Fruit fly (Drosophila melanogaster) whole organism, embryonic: ENCODE results near the gene CG2663.

Source experiments
- ATbp ChIP-seq: fragments of 200-800 bp; sonication (Bioruptor generic); optimal IDR thresholded peaks from 2 replicates; lab custom pipeline; 2017; ENCODE audit warnings: missing biosample characterization, mild to moderate bottlenecking, missing genetic modification characterization, missing genetic modification reagents
- CG11456 ChIP-seq: fragments of 200-800 bp; sonication (Bioruptor generic); IDR thresholded peaks from 3 replicates; pipeline ENCODE4 v1.3.6; 2022; ENCODE audit warnings: missing biosample characterization, missing genetic modification characterization
- CG11504 ChIP-seq: fragments of 200-800 bp; sonication (Bioruptor generic); optimal IDR thresholded peaks from 3 replicates; lab custom pipeline; 2019; ENCODE audit warnings: missing biosample characterization, mild to moderate bottlenecking, missing genetic modification characterization, moderate library complexity
- CG13624 ChIP-seq: fragments of 200-800 bp; sonication (Bioruptor generic); optimal IDR thresholded peaks from 2 replicates; lab custom pipeline; 2016; ENCODE audit warnings: missing biosample characterization, missing genetic modification characterization
- CG14014 ChIP-seq: fragments of 200-800 bp; sonication (Bioruptor generic); IDR thresholded peaks from 2 replicates; pipeline ENCODE4 v1.3.6; 2022; ENCODE audit warnings: missing biosample characterization, missing genetic modification characterization
- CG14441 ChIP-seq: fragments of 200-800 bp; sonication (Bioruptor generic); IDR thresholded peaks from 2 replicates; pipeline ENCODE4 v1.3.6; 2022; ENCODE audit warnings: missing biosample characterization, missing genetic modification characterization
- CG14667 ChIP-seq: fragments of 200-800 bp; sonication (Bioruptor generic); IDR thresholded peaks from 2 replicates; pipeline ENCODE4 v1.3.6; 2022; ENCODE audit warnings: missing biosample characterization, missing genetic modification characterization
- CG15601 ChIP-seq: fragments of 200-800 bp; sonication (Bioruptor generic); optimal IDR thresholded peaks from 3 replicates; lab custom pipeline; 2019; ENCODE audit warnings: missing biosample characterization, mild to moderate bottlenecking, missing genetic modification characterization, moderate library complexity
- CG16779 ChIP-seq: fragments of 200-800 bp; sonication (Bioruptor generic); IDR thresholded peaks from 2 replicates; pipeline ENCODE4 v1.3.6; 2022; ENCODE audit warnings: missing biosample characterization, missing genetic modification characterization
- CG32532 ChIP-seq: fragments of 200-800 bp; sonication (Bioruptor generic); IDR thresholded peaks from 2 replicates; pipeline ENCODE4 v1.3.6; 2022; ENCODE audit warnings: missing biosample characterization, missing genetic modification characterization
- CG4360 ChIP-seq: fragments of 200-800 bp; sonication (Bioruptor generic); IDR thresholded peaks from 2 replicates; pipeline ENCODE4 v1.3.6; 2022; ENCODE audit warnings: missing biosample characterization, missing genetic modification characterization
- CG43689 ChIP-seq: fragments of 200-800 bp; sonication (Bioruptor generic); IDR thresholded peaks from 2 replicates; pipeline ENCODE4 v1.3.6; 2022; ENCODE audit warnings: missing biosample characterization, missing genetic modification characterization
- CG4404 ChIP-seq: fragments of 200-800 bp; sonication (Bioruptor generic); IDR thresholded peaks from 2 replicates; pipeline ENCODE4 v1.3.6; 2022; ENCODE audit warnings: missing biosample characterization, missing genetic modification characterization
- CG4617 ChIP-seq: fragments of 200-800 bp; sonication (Bioruptor generic); optimal IDR thresholded peaks from 3 replicates; lab custom pipeline; 2016; ENCODE audit warnings: missing biosample characterization, missing genetic modification characterization, borderline replicate concordance
- CG5953 ChIP-seq: fragments of 200-800 bp; sonication (Bioruptor generic); IDR thresholded peaks from 2 replicates; pipeline ENCODE4 v1.3.6; 2022; ENCODE audit warnings: missing biosample characterization, missing genetic modification characterization
- CG6791 ChIP-seq: fragments of 200-800 bp; sonication (Bioruptor generic); IDR thresholded peaks from 3 replicates; pipeline ENCODE4 v1.3.6; 2022; ENCODE audit warnings: missing biosample characterization, missing genetic modification characterization; ENCODE audit not compliant: partially characterized antibody
- CG7271 ChIP-seq: fragments of 200-800 bp; sonication (Bioruptor generic); optimal IDR thresholded peaks from 2 replicates; lab custom pipeline; 2018; ENCODE audit warnings: missing biosample characterization, mild to moderate bottlenecking, missing genetic modification characterization, moderate library complexity
- CG8281 ChIP-seq: fragments of 200-800 bp; sonication (Bioruptor generic); optimal IDR thresholded peaks from 2 replicates; lab custom pipeline; 2018; ENCODE audit warnings: missing biosample characterization, mild to moderate bottlenecking, missing genetic modification characterization, moderate library complexity
- CG9797 ChIP-seq: fragments of 200-800 bp; sonication (Bioruptor generic); optimal IDR thresholded peaks from 3 replicates; lab custom pipeline; 2018; ENCODE audit warnings: missing biosample characterization, mild to moderate bottlenecking, missing genetic modification characterization
- Chrac-16 ChIP-seq: fragments of 200-800 bp; sonication (Bioruptor generic); optimal IDR thresholded peaks from 3 replicates; lab custom pipeline; 2016; ENCODE audit warnings: missing biosample characterization, missing genetic modification characterization
- Dip2 ChIP-seq: fragments of 200-800 bp; sonication (Bioruptor generic); IDR thresholded peaks from 2 replicates; pipeline ENCODE4 v1.3.6; 2022; ENCODE audit warnings: missing biosample characterization, missing genetic modification characterization
- GATAe ChIP-seq: fragments of 200-800 bp; sonication (Bioruptor generic); conservative IDR thresholded peaks from 2 replicates; pipeline ENCODE4 v1.3.6; 2022; ENCODE audit warnings: missing biosample characterization, missing genetic modification characterization
- HLH3B ChIP-seq: fragments of 200-800 bp; sonication (Bioruptor generic); IDR thresholded peaks from 2 replicates; pipeline ENCODE4 v1.3.6; 2022; ENCODE audit warnings: missing biosample characterization, missing genetic modification characterization
- Hr39 ChIP-seq: fragments of >200 bp; optimal IDR thresholded peaks from 2 replicates; lab custom pipeline; 2017
- Nf-YB ChIP-seq: fragments of 200-800 bp; sonication (Bioruptor generic); optimal IDR thresholded peaks from 3 replicates; lab custom pipeline; 2019; ENCODE audit warnings: missing biosample characterization, mild to moderate bottlenecking, missing genetic modification characterization, moderate library complexity
- Rx ChIP-seq: fragments of 200-800 bp; sonication (Bioruptor generic); IDR thresholded peaks from 2 replicates; pipeline ENCODE4 v1.3.6; 2022; ENCODE audit warnings: missing biosample characterization, missing genetic modification characterization
- Sox102F ChIP-seq: fragments of 200-800 bp; sonication (Bioruptor generic); optimal IDR thresholded peaks from 2 replicates; lab custom pipeline; 2018; ENCODE audit warnings: missing biosample characterization, mild to moderate bottlenecking, missing genetic modification characterization, moderate library complexity
- bsh ChIP-seq, 2 experiments: fragments of 200-800 bp; sonication (Bioruptor generic); optimal IDR thresholded peaks; 2 replicates each; lab custom pipeline; 2017 to 2018; ENCODE audit warnings: mild to moderate bottlenecking in 2 of 2, missing biosample characterization in 2 of 2, missing genetic modification characterization in 2 of 2, moderate library complexity in 1 of 2
- chn ChIP-seq: fragments of 200-800 bp; sonication (Bioruptor generic); optimal IDR thresholded peaks from 2 replicates; lab custom pipeline; 2016; ENCODE audit warnings: missing biosample characterization, missing genetic modification characterization
- ci ChIP-seq: fragments of 200-800 bp; sonication (Bioruptor generic); IDR thresholded peaks from 3 replicates; pipeline ENCODE4 v1.3.6; 2022; ENCODE audit warnings: missing biosample characterization, missing genetic modification characterization
- corto ChIP-seq: fragments of 200-800 bp; sonication (Bioruptor generic); optimal IDR thresholded peaks from 2 replicates; lab custom pipeline; 2016; ENCODE audit warnings: missing biosample characterization, mild to moderate bottlenecking, missing genetic modification characterization, moderate library complexity
- dm ChIP-seq: fragments of 200-800 bp; sonication (Bioruptor generic); optimal IDR thresholded peaks from 3 replicates; lab custom pipeline; 2016; ENCODE audit warnings: missing biosample characterization, missing genetic modification characterization
- dmrt11E ChIP-seq: fragments of 200-800 bp; sonication (Bioruptor generic); optimal IDR thresholded peaks from 3 replicates; lab custom pipeline; 2018; ENCODE audit warnings: missing biosample characterization, mild to moderate bottlenecking, missing genetic modification characterization, moderate library complexity
- eve ChIP-seq, 2 experiments: fragments of >200 bp; optimal IDR thresholded peaks; 2 replicates each; lab custom pipeline; 2017; ENCODE audit warnings: missing biosample characterization in 2 of 2, missing genetic modification characterization in 2 of 2
- exex ChIP-seq: fragments of 200-800 bp; sonication (Bioruptor generic); optimal IDR thresholded peaks from 4 replicates; lab custom pipeline; 2018; ENCODE audit warnings: missing biosample characterization, mild to moderate bottlenecking, missing genetic modification characterization, moderate library complexity
- fru ChIP-seq: fragments of >200 bp; optimal IDR thresholded peaks from 2 replicates; lab custom pipeline; 2017
- gem ChIP-seq: fragments of 200-800 bp; sonication (Bioruptor generic); optimal IDR thresholded peaks from 2 replicates; lab custom pipeline; 2019; ENCODE audit warnings: missing biosample characterization, mild to moderate bottlenecking, missing genetic modification characterization, moderate library complexity
- lab ChIP-seq: fragments of 200-800 bp; sonication (Bioruptor generic); optimal IDR thresholded peaks from 3 replicates; lab custom pipeline; 2017; ENCODE audit warnings: missing biosample characterization, missing genetic modification characterization, mild to moderate bottlenecking, moderate library complexity, missing genetic modification reagents
- lov ChIP-seq, 2 experiments: fragments of 200-800 bp in 1 of 2; fragments of >200 bp in 1 of 2; sonication (Bioruptor generic) in 1 of 2; IDR thresholded peaks in 1 of 2; optimal IDR thresholded peaks in 1 of 2; 2 replicates in 1 of 2; 3 replicates in 1 of 2; pipeline versions ENCODE4 v1.3.6 to Lab custom; 2017 to 2022; ENCODE audit warnings: missing biosample characterization in 1 of 2, missing genetic modification characterization in 1 of 2
- otp ChIP-seq: fragments of 200-800 bp; sonication (Bioruptor generic); IDR thresholded peaks from 3 replicates; pipeline ENCODE4, ENCODE4 v1.3.6; 2022; ENCODE audit warnings: missing biosample characterization, missing genetic modification characterization
- pnt ChIP-seq: fragments of 200-800 bp; sonication (Bioruptor generic); optimal IDR thresholded peaks from 3 replicates; lab custom pipeline; 2016; ENCODE audit warnings: missing biosample characterization, missing genetic modification characterization
- repo ChIP-seq: fragments of 200-800 bp; sonication (Bioruptor generic); optimal IDR thresholded peaks from 2 replicates; lab custom pipeline; 2016; ENCODE audit warnings: missing biosample characterization, missing genetic modification characterization
- tll ChIP-seq, 2 experiments: fragments of 200-800 bp in 1 of 2; fragments of >200 bp in 1 of 2; sonication (Bioruptor generic) in 1 of 2; optimal IDR thresholded peaks; 2 replicates each; lab custom pipeline; 2017 to 2019; ENCODE audit warnings: missing biosample characterization in 2 of 2, missing genetic modification characterization in 2 of 2, mild to moderate bottlenecking in 1 of 2, moderate library complexity in 1 of 2
- tna ChIP-seq: fragments of 200-800 bp; sonication (Bioruptor generic); IDR thresholded peaks from 2 replicates; pipeline ENCODE4 v1.3.6; 2022; ENCODE audit warnings: missing biosample characterization, missing genetic modification characterization; ENCODE audit not compliant: partially characterized antibody
- yki ChIP-seq: fragments of >200 bp; optimal IDR thresholded peaks from 3 replicates; lab custom pipeline; 2018
- z ChIP-seq: fragments of 200-800 bp; sonication (Bioruptor generic); IDR thresholded peaks from 3 replicates; pipeline ENCODE4 v1.3.6; 2022; ENCODE audit warnings: missing biosample characterization, missing genetic modification characterization
- zf30C ChIP-seq: fragments of 200-800 bp; sonication (Bioruptor generic); optimal IDR thresholded peaks from 3 replicates; lab custom pipeline; 2018; ENCODE audit warnings: missing biosample characterization, mild to moderate bottlenecking, missing genetic modification characterization

CG2663 gene

DNA sequence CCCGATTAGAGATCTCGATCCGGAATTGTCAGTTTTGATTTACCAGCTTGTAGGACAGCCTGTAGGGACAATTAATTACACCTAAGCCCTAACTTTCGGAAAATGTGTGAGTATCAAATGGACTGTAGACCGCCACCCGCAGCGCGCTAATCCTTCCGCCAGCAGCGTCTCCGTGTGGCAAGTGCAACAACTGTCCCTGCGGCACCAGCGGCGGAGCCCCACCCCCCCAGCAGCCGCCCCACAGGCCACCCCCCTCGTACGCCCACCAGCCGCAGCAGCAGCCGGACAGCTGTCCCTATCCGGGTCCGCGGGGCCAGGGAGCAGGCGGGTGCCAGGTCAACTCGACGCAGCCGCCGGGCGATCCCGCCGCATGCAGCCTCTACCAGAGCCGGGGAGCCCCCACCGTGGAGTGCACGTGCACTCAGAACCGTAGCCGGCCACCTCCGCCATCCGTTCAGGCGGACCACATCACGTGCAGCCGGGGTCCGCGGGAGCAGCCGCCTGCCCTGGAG lies 34.4 kb downstream of the CG2663 start, which contains the start of the genes CG31542 and CG34277 (continued):
- TF ChIP-seq lov (optimal IDR thresholded peaks at IDR 0.05; lab: Kevin White, UChicago) (no peak), lov (GFP tag; IDR thresholded peaks at IDR 0.05; lab: Robert Waterston, UW) (0 out of 3 replicates have a peak, but pooled peaks have one; percentile 28), Rx (GFP tag; lab: Robert Waterston, UW) (no peak), CG14667 (GFP tag; lab: Robert Waterston, UW) (peak; percentile 53; the same call in 1 of the 2 replicates), CG8281 (tag; lab: Kevin White, UChicago) (no peak), Sox102F (GFP tag; lab: Kevin White, UChicago) (no peak), z (GFP tag; lab: Robert Waterston, UW) (no peak), CG43689 (GFP tag; lab: Robert Waterston, UW) (no peak)
- TF ChIP-seq, all 482 proteins: peak for 3

DNA sequence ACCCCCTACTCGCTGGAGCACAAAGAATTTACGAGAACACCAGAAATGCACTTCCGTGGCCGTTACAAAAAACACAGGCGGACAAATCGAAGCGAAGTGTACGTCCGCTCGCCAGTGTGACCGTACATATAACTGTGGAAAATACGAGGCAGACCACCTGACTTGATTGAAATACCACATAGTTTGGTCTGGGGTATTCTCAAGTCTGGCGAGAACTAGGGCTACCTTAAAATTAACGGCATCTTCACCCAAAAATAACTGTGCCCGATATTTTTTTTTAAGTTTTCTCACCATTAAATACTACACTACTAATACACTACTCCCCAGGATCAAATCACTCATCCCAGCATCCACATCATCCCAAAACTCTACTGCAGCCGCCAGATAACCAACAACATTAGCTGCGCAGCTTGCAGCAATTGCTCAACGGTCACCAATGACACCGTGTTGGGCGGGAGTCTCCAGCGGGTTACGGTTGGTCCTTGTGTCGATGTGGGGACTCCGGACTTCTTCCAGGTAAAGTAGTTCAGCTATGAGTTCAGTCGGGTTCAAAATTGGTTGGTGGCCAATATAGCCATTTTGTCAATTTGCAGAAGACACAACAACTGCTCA lies 35.7 kb downstream of the CG2663 start, which contains the start of gene Cerk:
Gene Cerk (minus strand): TSS at position 137 of the 612 bp plus-strand sequence.
- no peak for TF ChIP-seq Nf-YB
- peak; percentile 91 for TF ChIP-seq CG9797 (GFP tag; lab: Kevin White, UChicago)
- peak; percentile 57 for TF ChIP-seq dm (GFP tag; lab: Kevin White, UChicago)
- no peak for TF ChIP-seq fru (lab: Kevin White, UChicago)
- peak; percentile 16 for TF ChIP-seq CG15601 (tag; lab: Kevin White, UChicago)
- no peak for TF ChIP-seq Dip2 (GFP tag; lab: Robert Waterston, UW)
- TF ChIP-seq eve (GFP tag; optimal IDR thresholded peaks at IDR 0.05; lab: Kevin White, UChicago) = no peak
- peak; percentile 59; the same call in 1 of the 3 replicates for TF ChIP-seq CG6791 (GFP tag; lab: Robert Waterston, UW)
- peak; percentile 45 for TF ChIP-seq CG4617
- TF ChIP-seq CG32532 = peak; percentile 64
- TF ChIP-seq CG11456 (GFP tag; lab: Robert Waterston, UW) = peak; percentile 51; the same call in 1 of the 3 replicates
- no peak for TF ChIP-seq Hr39 (lab: Kevin White, UChicago)
- peak in 1 of 2 experiments; percentile 10 for TF ChIP-seq bsh (GFP tag; optimal IDR thresholded peaks at IDR 0.05; lab: Kevin White, UChicago)
- no peak for TF ChIP-seq exex (tag; lab: Kevin White, UChicago)
- TF ChIP-seq dmrt11E = no peak
- peak; percentile 43 for TF ChIP-seq Chrac-16
- TF ChIP-seq repo = no peak
- TF ChIP-seq otp (GFP tag; lab: Robert Waterston, UW) = 0 out of 3 replicates have a peak, but pooled peaks have one; percentile 33
- TF ChIP-seq GATAe (GFP tag; lab: Robert Waterston, UW) = no peak
- TF ChIP-seq chn (GFP tag; lab: Kevin White, UChicago) = peak; percentile 69
- TF ChIP-seq ci = peak; percentile 81
- TF ChIP-seq CG14441 = no peak
- TF ChIP-seq CG13624 = peak; percentile 41
- TF ChIP-seq yki = no peak
- TF ChIP-seq CG7271 (tag; lab: Kevin White, UChicago) = no peak
- no peak for TF ChIP-seq tll (GFP tag; optimal IDR thresholded peaks at IDR 0.05; lab: Kevin White, UChicago)
- peak; percentile 27 for TF ChIP-seq gem
- TF ChIP-seq CG5953 = no peak
- peak; percentile 82 for TF ChIP-seq CG4360
- TF ChIP-seq lab (GFP tag; lab: Kevin White, UChicago) = peak; percentile 46
- TF ChIP-seq pnt = peak; percentile 41
- TF ChIP-seq CG11504 (tag; lab: Kevin White, UChicago) = peak; percentile 29
- no peak for TF ChIP-seq ATbp (GFP tag; lab: Kevin White, UChicago)
- TF ChIP-seq HLH3B (GFP tag; lab: Robert Waterston, UW) = 0 out of 2 replicates have a peak, but pooled peaks have one; percentile 27
- peak; percentile 17; the same call in 1 of the 2 replicates for TF ChIP-seq tna (GFP tag; lab: Robert Waterston, UW)
- no peak for TF ChIP-seq CG4404
- TF ChIP-seq zf30C (GFP tag; lab: Kevin White, UChicago) = no peak
- TF ChIP-seq corto (GFP tag; lab: Kevin White, UChicago) = no peak
- no peak; the same call in 1 of the 2 replicates for TF ChIP-seq CG14014 (GFP tag; lab: Robert Waterston, UW)
- no peak for TF ChIP-seq CG16779
